Worm (Caenorhabditis elegans) whole organism, L4/young adult: Measurements from ENCODE around the gene nlp-21.

Experiments used
- dao-5 ChIP-seq: sonication (generic microtip); optimal IDR thresholded peaks from 2 replicates; lab custom pipeline; 2016; ENCODE audit warnings: missing genotype, missing genetic modification characterization, moderate library complexity, missing compliant biosample characterization
- him-1 ChIP-seq: sonication (generic microtip); optimal IDR thresholded peaks from 2 replicates; lab custom pipeline; 2016; ENCODE audit warnings: missing genotype, missing genetic modification reagents, missing genetic modification characterization, missing compliant biosample characterization

- TF ChIP-seq dao-5 (no peak), him-1 (tag; lab: Kevin White, UChicago) (no peak)
These were observed 4.4 kb upstream of the nlp-21 start, which contains the start of gene Y47D3B.3 for ce11 chrIII:11397499-11397898.
